Fruit fly (Drosophila melanogaster): ENCODE results near the gene CG14650.

dm6 chr3R:4402884-4403705 is 34.1 kb upstream of the CG14650 start, which contains the start of gene lost:
- peak; percentile 78 for TF ChIP-seq CG14711 (tag; optimal IDR thresholded peaks at IDR 0.05)
- no peak for TF ChIP-seq CG33017 (tag; optimal IDR thresholded peaks at IDR 0.05)
- TF ChIP-seq ovo (GFP tag; optimal IDR thresholded peaks at IDR 0.05): peak; percentile 28
